Worm (Caenorhabditis elegans) whole organism, L2 larva: ENCODE data around the gene srx-88.

Experiments
- F13H6.1 ChIP-seq: sonication (generic microtip); optimal IDR thresholded peaks from 2 replicates; lab custom pipeline; 2016; ENCODE audit warnings: missing genetic modification characterization, missing compliant biosample characterization
- ZK546.5 ChIP-seq: sonication (generic microtip); optimal IDR thresholded peaks from 2 replicates; lab custom pipeline; 2017; ENCODE audit warnings: missing biosample characterization, missing genetic modification characterization
- ama-1 ChIP-seq: fragments of 150-350 bp; optimal IDR thresholded peaks from 2 replicates; lab custom pipeline; 2018; ENCODE audit warnings: inconsistent platforms
- egl-27 ChIP-seq: sonication (generic microtip); optimal IDR thresholded peaks from 3 replicates; lab custom pipeline; 2017; ENCODE audit warnings: missing biosample characterization, missing genetic modification reagents, missing genetic modification characterization
- lin-13 ChIP-seq: fragments of 150-350 bp; optimal IDR thresholded peaks from 2 replicates; lab custom pipeline; 2014; ENCODE audit warnings: missing biosample characterization, missing genetic modification reagents, missing genetic modification characterization
- lin-39 ChIP-seq: fragments of 150-350 bp; optimal IDR thresholded peaks from 2 replicates; lab custom pipeline; 2014; ENCODE audit warnings: missing biosample characterization, missing genetic modification reagents, missing genetic modification characterization
- nhr-12 ChIP-seq: fragments of 150-350 bp; optimal IDR thresholded peaks from 2 replicates; lab custom pipeline; 2014; ENCODE audit warnings: missing biosample characterization, missing genetic modification characterization
- skn-1 ChIP-seq: sonication (generic microtip); optimal IDR thresholded peaks from 2 replicates; lab custom pipeline; 2017; ENCODE audit warnings: missing biosample characterization, missing genetic modification characterization
- unc-62 ChIP-seq: fragments of 150-350 bp; optimal IDR thresholded peaks from 2 replicates; lab custom pipeline; 2014; ENCODE audit warnings: missing biosample characterization, missing genetic modification reagents, missing genetic modification characterization
- zag-1 ChIP-seq: fragments of 150-350 bp; optimal IDR thresholded peaks from 2 replicates; lab custom pipeline; 2014; ENCODE audit warnings: missing biosample characterization, missing genetic modification characterization

ce11 chrV:11570169-11570651 lies 13.1 kb upstream of the srx-88 start, which contains the start of the genes nhr-101 and pms-2:
- TF ChIP-seq egl-27 (tag; lab: Kevin White, UChicago) (no peak), skn-1 (tag; lab: Kevin White, UChicago) (no peak), lin-39 (no peak), nhr-12 (tag; lab: Kevin White, UChicago) (no peak), ama-1 (no peak), F13H6.1 (tag; lab: Kevin White, UChicago) (no peak), ZK546.5 (tag; lab: Kevin White, UChicago) (no peak), unc-62 (no peak), lin-13 (GFP tag; lab: Kevin White, UChicago) (no peak), zag-1 (tag; lab: Kevin White, UChicago) (no peak)
